Worm (Caenorhabditis elegans) whole organism, L2 larva: Measurements from ENCODE around the gene sma-10.

Experiments used
- alr-1 ChIP-seq: fragments of 150-350 bp; optimal IDR thresholded peaks from 2 replicates; lab custom pipeline; 2014; ENCODE audit warnings: missing biosample characterization, missing genetic modification characterization
- aly-2 ChIP-seq: fragments of 150-350 bp; optimal IDR thresholded peaks from 2 replicates; lab custom pipeline; 2014; ENCODE audit warnings: missing biosample characterization, missing genetic modification characterization
- ama-1 ChIP-seq: fragments of 150-350 bp; optimal IDR thresholded peaks from 2 replicates; lab custom pipeline; 2018; ENCODE audit warnings: inconsistent platforms
- ceh-16 ChIP-seq: fragments of 150-350 bp; optimal IDR thresholded peaks from 2 replicates; lab custom pipeline; 2014; ENCODE audit warnings: missing biosample characterization, missing genetic modification characterization
- egl-27 ChIP-seq: sonication (generic microtip); optimal IDR thresholded peaks from 3 replicates; lab custom pipeline; 2017; ENCODE audit warnings: missing biosample characterization, missing genetic modification reagents, missing genetic modification characterization
- elt-1 ChIP-seq: fragments of 150-350 bp; optimal IDR thresholded peaks from 2 replicates; lab custom pipeline; 2014; ENCODE audit warnings: missing biosample characterization, missing genetic modification characterization
- nhr-11 ChIP-seq: fragments of 150-350 bp; optimal IDR thresholded peaks from 2 replicates; lab custom pipeline; 2014; ENCODE audit warnings: missing biosample characterization, missing genetic modification characterization
- nhr-12 ChIP-seq: fragments of 150-350 bp; optimal IDR thresholded peaks from 2 replicates; lab custom pipeline; 2014; ENCODE audit warnings: missing biosample characterization, missing genetic modification characterization
- nhr-129 ChIP-seq: fragments of 150-350 bp; optimal IDR thresholded peaks from 2 replicates; lab custom pipeline; 2014; ENCODE audit warnings: missing biosample characterization, missing genetic modification characterization
- nhr-77 ChIP-seq: fragments of 150-350 bp; optimal IDR thresholded peaks from 2 replicates; lab custom pipeline; 2014; ENCODE audit warnings: missing biosample characterization, missing genetic modification characterization
- skn-1 ChIP-seq: sonication (generic microtip); optimal IDR thresholded peaks from 2 replicates; lab custom pipeline; 2017; ENCODE audit warnings: missing biosample characterization, missing genetic modification characterization
- snpc-4 ChIP-seq: fragments of 150-350 bp; optimal IDR thresholded peaks from 2 replicates; lab custom pipeline; 2014; ENCODE audit warnings: missing biosample characterization, missing genetic modification characterization
- unc-39 ChIP-seq: fragments of 150-350 bp; optimal IDR thresholded peaks from 2 replicates; lab custom pipeline; 2014; ENCODE audit warnings: missing biosample characterization, missing genetic modification characterization
- zag-1 ChIP-seq: fragments of 150-350 bp; optimal IDR thresholded peaks from 2 replicates; lab custom pipeline; 2014; ENCODE audit warnings: missing biosample characterization, missing genetic modification characterization

- TF ChIP-seq ceh-16 (no peak), nhr-129 (tag; lab: Kevin White, UChicago) (no peak), unc-39 (no peak), snpc-4 (tag; lab: Kevin White, UChicago) (no peak), nhr-11 (tag; lab: Kevin White, UChicago) (no peak), nhr-77 (tag; lab: Kevin White, UChicago) (no peak), zag-1 (tag; lab: Kevin White, UChicago) (no peak), aly-2 (tag; lab: Kevin White, UChicago) (no peak), ama-1 (lab: Kevin White, UChicago) (no peak), skn-1 (tag; lab: Kevin White, UChicago) (no peak), alr-1 (no peak), elt-1 (no peak), egl-27 (tag; lab: Kevin White, UChicago) (no peak), nhr-12 (tag; lab: Kevin White, UChicago) (no peak)
These were observed 17.1 kb upstream of the sma-10 start, which contains the start of gene R02D3.8 for ce11 chrIV:257095-257494.
